Worm (Caenorhabditis elegans) whole organism, L2 larva: ENCODE data around the gene Y47C4A.1.
A peak's percentile ranks its signal among the peaks of the same experiment; 100 is the strongest.
"Not testable (repeated sequence)": the region's sequence is repeated elsewhere in the genome, so short reads cannot be mapped to it uniquely, and the experiment has no call there.

Experiments used
- C34F6.9 ChIP-seq: fragments of 150-350 bp; optimal IDR thresholded peaks from 2 replicates; lab custom pipeline; 2014; ENCODE audit warnings: missing biosample characterization, missing genetic modification characterization
- F13H6.1 ChIP-seq: sonication (generic microtip); optimal IDR thresholded peaks from 2 replicates; lab custom pipeline; 2016; ENCODE audit warnings: missing genetic modification characterization, missing compliant biosample characterization
- R02D3.7 ChIP-seq: fragments of 150-350 bp; optimal IDR thresholded peaks from 2 replicates; lab custom pipeline; 2014; ENCODE audit warnings: missing biosample characterization, missing genetic modification characterization
- Y55F3AM.14 ChIP-seq: fragments of 200-800 bp; sonication (Bioruptor generic); optimal IDR thresholded peaks from 2 replicates; lab custom pipeline; 2018; ENCODE audit warnings: mild to moderate bottlenecking, missing genetic modification characterization, missing compliant biosample characterization
- aly-2 ChIP-seq: fragments of 150-350 bp; optimal IDR thresholded peaks from 2 replicates; lab custom pipeline; 2014; ENCODE audit warnings: missing biosample characterization, missing genetic modification characterization
- ama-1 ChIP-seq: fragments of 150-350 bp; optimal IDR thresholded peaks from 2 replicates; lab custom pipeline; 2018; ENCODE audit warnings: inconsistent platforms
- blmp-1 ChIP-seq: sonication (generic microtip); optimal IDR thresholded peaks from 2 replicates; lab custom pipeline; 2017; ENCODE audit warnings: missing genetic modification characterization, mild to moderate bottlenecking, missing compliant biosample characterization, antibody characterized with exemption, moderate library complexity; ENCODE audit not compliant: insufficient read depth
- ceh-82 ChIP-seq: fragments of 150-350 bp; optimal IDR thresholded peaks from 2 replicates; lab custom pipeline; 2014; ENCODE audit warnings: missing biosample characterization, missing genetic modification characterization
- crh-2 ChIP-seq: sonication (generic microtip); optimal IDR thresholded peaks from 2 replicates; lab custom pipeline; 2017; ENCODE audit warnings: missing biosample characterization, missing genetic modification characterization
- dmd-4 ChIP-seq: sonication (generic microtip); optimal IDR thresholded peaks from 2 replicates; lab custom pipeline; 2017; ENCODE audit warnings: missing biosample characterization, missing genetic modification characterization
- egl-27 ChIP-seq: sonication (generic microtip); optimal IDR thresholded peaks from 3 replicates; lab custom pipeline; 2017; ENCODE audit warnings: missing biosample characterization, missing genetic modification reagents, missing genetic modification characterization
- elt-1 ChIP-seq: fragments of 150-350 bp; optimal IDR thresholded peaks from 2 replicates; lab custom pipeline; 2014; ENCODE audit warnings: missing biosample characterization, missing genetic modification characterization
- elt-3 ChIP-seq: sonication (generic microtip); optimal IDR thresholded peaks from 2 replicates; lab custom pipeline; 2017; ENCODE audit warnings: missing biosample characterization, missing genetic modification characterization
- fos-1 ChIP-seq: fragments of 150-350 bp; optimal IDR thresholded peaks from 2 replicates; lab custom pipeline; 2014; ENCODE audit warnings: missing biosample characterization, missing genetic modification characterization
- gmeb-1 ChIP-seq: fragments of 150-350 bp; optimal IDR thresholded peaks from 2 replicates; lab custom pipeline; 2014; ENCODE audit warnings: missing biosample characterization, missing genetic modification characterization
- lin-11 ChIP-seq: fragments of 150-350 bp; sonication (generic microtip); optimal IDR thresholded peaks from 2 replicates; lab custom pipeline; 2014; ENCODE audit warnings: missing biosample characterization, missing genetic modification characterization, inconsistent platforms, mixed read lengths
- lin-13 ChIP-seq: fragments of 150-350 bp; optimal IDR thresholded peaks from 2 replicates; lab custom pipeline; 2014; ENCODE audit warnings: missing biosample characterization, missing genetic modification reagents, missing genetic modification characterization
- lsy-2 ChIP-seq, 2 experiments: fragments of 150-350 bp in 1 of 2; sonication (generic microtip) in 1 of 2; optimal IDR thresholded peaks; 2 replicates each; lab custom pipeline; 2014 to 2017; ENCODE audit warnings: missing biosample characterization in 2 of 2, missing genetic modification characterization in 2 of 2
- mab-5 ChIP-seq: fragments of 150-350 bp; optimal IDR thresholded peaks from 2 replicates; lab custom pipeline; 2014; ENCODE audit warnings: missing biosample characterization, missing genetic modification characterization
- mbf-1 ChIP-seq: sonication (generic microtip); optimal IDR thresholded peaks from 2 replicates; lab custom pipeline; 2017; ENCODE audit warnings: missing biosample characterization, missing genetic modification characterization
- mdl-1 ChIP-seq, 2 experiments: fragments of 150-350 bp in 1 of 2; sonication (generic microtip) in 1 of 2; optimal IDR thresholded peaks; 2 replicates each; lab custom pipeline; 2017; ENCODE audit warnings: missing biosample characterization in 2 of 2, missing genetic modification characterization in 2 of 2
- nhr-10 ChIP-seq: sonication (generic microtip); optimal IDR thresholded peaks from 2 replicates; lab custom pipeline; 2017; ENCODE audit warnings: missing biosample characterization, missing genetic modification characterization
- nhr-129 ChIP-seq: fragments of 150-350 bp; optimal IDR thresholded peaks from 2 replicates; lab custom pipeline; 2014; ENCODE audit warnings: missing biosample characterization, missing genetic modification characterization
- nhr-21 ChIP-seq: fragments of 150-350 bp; optimal IDR thresholded peaks from 2 replicates; lab custom pipeline; 2014; ENCODE audit warnings: missing biosample characterization, missing genetic modification characterization
- nhr-23 ChIP-seq: fragments of 150-350 bp; optimal IDR thresholded peaks from 2 replicates; lab custom pipeline; 2014; ENCODE audit warnings: missing biosample characterization, missing genetic modification reagents, missing genetic modification characterization
- nhr-25 ChIP-seq: fragments of 150-350 bp; sonication (generic microtip); optimal IDR thresholded peaks from 3 replicates; lab custom pipeline; 2014; ENCODE audit warnings: missing biosample characterization, missing genetic modification characterization
- nhr-6 ChIP-seq: fragments of 150-350 bp; optimal IDR thresholded peaks from 2 replicates; lab custom pipeline; 2014; ENCODE audit warnings: missing biosample characterization, missing genetic modification characterization
- sem-4 ChIP-seq: fragments of 150-350 bp; optimal IDR thresholded peaks from 2 replicates; lab custom pipeline; 2014; ENCODE audit warnings: missing biosample characterization, missing genetic modification reagents, missing genetic modification characterization
- sma-9 ChIP-seq, 2 experiments: fragments of 150-350 bp in 1 of 2; sonication (generic microtip) in 1 of 2; optimal IDR thresholded peaks; 2 replicates each; lab custom pipeline; 2014 to 2016; ENCODE audit warnings: missing genetic modification characterization in 2 of 2, mild to moderate bottlenecking in 1 of 2, missing biosample characterization in 1 of 2, missing compliant biosample characterization in 1 of 2, missing genetic modification reagents in 1 of 2, moderate library complexity in 1 of 2
- snpc-4 ChIP-seq: fragments of 150-350 bp; optimal IDR thresholded peaks from 2 replicates; lab custom pipeline; 2014; ENCODE audit warnings: missing biosample characterization, missing genetic modification characterization
- unc-55 ChIP-seq: fragments of 150-350 bp; sonication (generic microtip); optimal IDR thresholded peaks from 3 replicates; lab custom pipeline; 2014; ENCODE audit warnings: missing biosample characterization, missing genetic modification reagents, missing genetic modification characterization
- zag-1 ChIP-seq: fragments of 150-350 bp; optimal IDR thresholded peaks from 2 replicates; lab custom pipeline; 2014; ENCODE audit warnings: missing biosample characterization, missing genetic modification characterization
- ztf-11 ChIP-seq: sonication (generic microtip); optimal IDR thresholded peaks from 2 replicates; lab custom pipeline; 2017; ENCODE audit warnings: missing biosample characterization, missing genetic modification characterization
- ztf-4 ChIP-seq: fragments of 150-350 bp; optimal IDR thresholded peaks from 2 replicates; lab custom pipeline; 2014; ENCODE audit warnings: missing biosample characterization, missing genetic modification characterization

The Y47C4A.1 gene

DNA sequence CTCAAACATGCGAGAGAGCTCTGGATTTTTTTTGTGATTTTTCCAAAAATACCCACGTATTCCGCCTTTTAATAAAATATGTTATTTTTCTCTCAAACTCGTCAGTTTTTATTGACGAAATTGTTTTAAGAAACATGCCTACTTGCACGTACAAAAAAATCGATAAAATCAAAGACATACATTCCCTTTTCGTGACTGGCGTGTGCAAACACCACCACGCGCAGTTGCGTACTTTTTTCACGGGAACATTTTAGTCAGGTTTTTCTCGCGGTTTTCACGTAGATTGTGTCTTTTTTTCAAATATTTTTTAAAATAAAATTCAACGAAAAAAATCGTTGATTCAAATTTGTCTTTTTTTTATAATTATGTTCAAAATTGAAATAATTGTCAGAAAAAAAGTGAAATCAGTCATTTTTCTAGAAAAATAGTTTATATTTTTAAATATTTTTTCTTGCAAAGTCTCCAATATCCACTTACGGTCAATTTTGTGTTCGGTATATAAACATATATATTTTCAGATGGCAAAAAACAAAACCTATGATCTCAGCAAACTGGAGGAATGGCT, 39.7 kb upstream of the Y47C4A.1 start, which contains the start of gene M02E1.1 (continued):
- no peak for TF ChIP-seq nhr-23 (tag; lab: Kevin White, UChicago)
- no peak for TF ChIP-seq sem-4 (tag; lab: Kevin White, UChicago)
- TF ChIP-seq mab-5 = no peak
- no peak for TF ChIP-seq aly-2
- no peak for TF ChIP-seq egl-27
- TF ChIP-seq lin-13 (GFP tag; lab: Kevin White, UChicago) = peak; percentile 8
- TF ChIP-seq mbf-1 (tag; lab: Kevin White, UChicago) = no peak
- no peak for TF ChIP-seq snpc-4 (tag; lab: Kevin White, UChicago)
- TF ChIP-seq ztf-11 (tag; lab: Kevin White, UChicago) = no peak
- no peak for TF ChIP-seq R02D3.7
- no peak for TF ChIP-seq elt-3 (tag; lab: Kevin White, UChicago)
- TF ChIP-seq dmd-4 = no peak
- TF ChIP-seq unc-55 (GFP tag; lab: Kevin White, UChicago) = peak; percentile 43
- peak; percentile 18 for TF ChIP-seq nhr-25 (tag; lab: Kevin White, UChicago)
- TF ChIP-seq ceh-82 = no peak
- peak; percentile 54 for TF ChIP-seq C34F6.9 (tag; lab: Kevin White, UChicago)

DNA sequence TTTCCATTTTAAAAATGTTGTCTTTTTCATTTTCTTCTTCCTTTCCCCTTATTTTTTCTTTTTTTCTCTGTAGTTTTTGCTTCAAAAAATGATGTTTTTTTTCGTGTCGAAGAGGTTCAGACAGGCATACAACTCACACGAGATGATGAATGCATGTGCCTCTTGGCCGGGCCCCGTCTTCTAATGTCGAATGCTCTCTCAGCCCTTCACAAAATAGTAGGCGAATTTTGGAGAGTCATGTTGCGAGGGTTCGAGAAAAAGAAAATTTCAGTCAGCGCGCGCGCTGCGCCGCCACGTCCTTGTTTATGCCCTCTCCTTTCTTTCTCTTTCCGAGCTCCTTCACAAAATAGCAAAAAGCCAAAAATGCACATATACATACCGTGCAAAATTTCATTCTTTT, 38.0 kb upstream of the Y47C4A.1 start:
- TF ChIP-seq dmd-4 (no peak), ama-1 (lab: Kevin White, UChicago) (peak; percentile 7), lin-13 (GFP tag; lab: Kevin White, UChicago) (peak; percentile 42), nhr-10 (tag; lab: Kevin White, UChicago) (no peak), mbf-1 (tag; lab: Kevin White, UChicago) (no peak), nhr-6 (tag; lab: Kevin White, UChicago) (no peak), lin-11 (tag; lab: Kevin White, UChicago) (peak; percentile 72), unc-55 (GFP tag; lab: Kevin White, UChicago) (peak; percentile 72), blmp-1 (tag; lab: Kevin White, UChicago) (no peak), R02D3.7 (no peak), zag-1 (tag; lab: Kevin White, UChicago) (peak; percentile 46), lsy-2 (tag; optimal IDR thresholded peaks at IDR 0.05; lab: Kevin White, UChicago) (peak in 1 of 2 experiments; percentile 67), nhr-129 (tag; lab: Kevin White, UChicago) (peak; percentile 77), sma-9 (GFP tag; optimal IDR thresholded peaks at IDR 0.05; lab: Kevin White, UChicago) (peak; percentile 64), sma-9 (tag; optimal IDR thresholded peaks at IDR 0.05; lab: Kevin White, UChicago) (no peak), crh-2 (peak; percentile 87), fos-1 (tag; lab: Kevin White, UChicago) (peak; percentile 54), C34F6.9 (tag; lab: Kevin White, UChicago) (peak; percentile 83), nhr-21 (peak; percentile 20), gmeb-1 (tag; lab: Kevin White, UChicago) (no peak), F13H6.1 (tag; lab: Kevin White, UChicago) (peak; percentile 53), sem-4 (tag; lab: Kevin White, UChicago) (peak; percentile 12), Y55F3AM.14 (GFP tag; lab: Kevin White, UChicago) (no peak), egl-27 (peak; percentile 22), elt-1 (tag; lab: Kevin White, UChicago) (no peak), mdl-1 (tag; optimal IDR thresholded peaks at IDR 0.05; lab: Kevin White, UChicago) (peak; percentile 84 to 96)

DNA sequence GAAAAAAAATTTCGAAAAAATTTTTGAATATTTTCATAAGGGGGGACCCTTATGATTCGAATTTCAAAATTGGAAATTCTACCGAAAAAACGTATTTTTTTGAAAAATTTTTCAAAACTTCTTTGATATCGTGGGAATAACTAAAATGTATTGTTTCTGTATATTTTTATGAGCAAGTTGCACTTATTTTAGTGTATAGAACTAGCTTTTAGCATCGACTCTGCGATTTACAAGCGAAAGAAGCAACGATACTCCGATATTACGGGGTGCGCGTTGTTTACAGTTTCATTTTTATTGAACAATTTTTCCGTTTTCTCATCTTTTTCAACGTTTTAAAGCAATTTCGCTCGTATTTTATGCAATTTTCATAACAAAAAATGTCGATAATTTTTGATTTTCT, 36.2 kb upstream of the Y47C4A.1 start, which contains the start of gene M02E1.3:
M02E1.3 (plus strand) TSS at position 301 of the 400 bp plus-strand sequence.
- not testable (repeated sequence) for TF ChIP-seq elt-1, nhr-23, nhr-129 (tag; lab: Kevin White, UChicago)

DNA sequence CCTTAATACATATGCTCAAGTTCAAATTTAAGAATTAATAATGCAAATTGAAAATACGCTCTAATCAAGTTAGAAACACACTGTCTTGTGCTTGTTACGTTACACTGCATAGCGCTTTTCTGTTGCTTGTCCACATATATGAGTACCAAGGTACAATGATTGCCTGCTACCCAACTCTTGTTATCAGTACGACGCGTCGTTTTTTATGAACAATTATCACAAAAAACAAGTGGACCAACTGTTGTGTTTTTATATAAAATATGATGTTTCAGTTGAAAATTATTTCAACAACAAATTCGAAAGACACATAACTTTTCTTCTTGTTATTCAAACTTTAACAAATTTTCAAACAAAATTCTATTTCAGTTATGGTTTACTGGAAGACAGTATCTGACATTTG, 26.9 kb upstream of the Y47C4A.1 start, which contains the start of gene M02E1.4:
M02E1.4 (plus strand) TSS at position 367 of the 400 bp plus-strand sequence.
- TF ChIP-seq ztf-4 (no peak), crh-2 (peak; percentile 0)
